Fruit fly (Drosophila melanogaster): ENCODE results near the gene acs.

acs gene

DNA sequence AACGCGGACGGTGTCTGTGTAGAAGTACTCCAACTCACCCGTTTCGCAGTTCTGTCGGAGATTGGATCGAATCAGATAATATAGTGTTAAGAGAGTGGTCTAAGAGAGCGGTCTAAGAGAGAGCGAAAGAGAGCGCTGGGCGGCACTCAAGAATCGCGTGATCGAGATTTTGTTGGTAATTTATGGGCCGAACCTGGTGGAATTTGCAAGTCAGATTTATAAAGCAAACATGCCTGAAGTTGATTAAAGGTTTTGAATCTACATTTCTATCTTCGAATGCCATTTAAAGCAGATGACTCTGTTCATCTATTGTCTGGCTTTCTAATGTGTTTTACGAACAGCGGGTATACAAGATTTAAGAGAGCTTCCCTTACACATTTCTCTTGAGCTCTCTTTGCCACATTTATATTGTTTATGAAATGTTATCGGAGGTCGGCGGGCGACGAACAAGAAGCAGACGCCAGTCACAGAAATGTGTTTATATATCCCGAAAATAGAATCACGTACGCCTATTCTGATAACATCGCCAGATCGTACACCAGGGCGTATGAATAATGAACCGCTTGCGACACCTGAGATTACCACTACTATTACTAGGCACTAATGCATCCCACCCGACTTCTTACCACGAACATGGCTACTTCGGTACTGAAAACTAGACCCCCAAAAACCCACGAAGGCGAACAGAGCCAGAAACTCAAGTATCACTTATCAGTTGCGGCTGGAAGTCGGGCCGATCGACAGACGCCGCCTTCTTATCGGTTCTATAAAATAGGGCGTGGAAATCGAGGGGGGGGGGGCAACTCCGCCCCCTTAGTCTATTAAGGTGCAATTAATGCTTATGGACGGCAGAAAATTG is 3.8 kb upstream of the acs start (continued):
- TF ChIP-seq CG2678 (tag; optimal IDR thresholded peaks at IDR 0.05) (no peak), Myb (GFP tag; optimal IDR thresholded peaks at IDR 0.05) (no peak), sug (tag; optimal IDR thresholded peaks at IDR 0.05) (peak; percentile 94), slbo (GFP tag; IDR thresholded peaks at IDR 0.05) (0 out of 2 replicates have a peak, but pooled peaks have one; percentile 19), pum (GFP tag; optimal IDR thresholded peaks at IDR 0.05) (no peak), CG33557 (GFP tag; optimal IDR thresholded peaks at IDR 0.05) (no peak), CG14667 (GFP tag; IDR thresholded peaks at IDR 0.05) (no peak), inv (GFP tag; IDR thresholded peaks at IDR 0.05; ENCODE audit: partially characterized antibody) (no peak), ems (GFP tag; optimal IDR thresholded peaks at IDR 0.05) (no peak), CG3163 (GFP tag; optimal IDR thresholded peaks at IDR 0.05) (peak; percentile 97), Bgb (GFP tag; IDR thresholded peaks at IDR 0.05; ENCODE audit: partially characterized antibody) (peak; percentile 36; the same call in 1 of the 2 replicates), Med (GFP tag) (peak; percentile 70), CG12769 (tag; optimal IDR thresholded peaks at IDR 0.05) (peak; percentile 74), CG30020 (tag; optimal IDR thresholded peaks at IDR 0.05) (no peak), E2f2 (GFP tag; IDR thresholded peaks at IDR 0.05) (no peak), TFAM (GFP tag; optimal IDR thresholded peaks at IDR 0.05) (no peak), ind (GFP tag; optimal IDR thresholded peaks at IDR 0.05) (no peak), CG42726 (GFP tag; IDR thresholded peaks at IDR 0.05; ENCODE audit: partially characterized antibody) (no peak), grau (tag; optimal IDR thresholded peaks at IDR 0.05) (no peak), cwo (GFP tag; optimal IDR thresholded peaks at IDR 0.05) (peak; percentile 71), her (GFP tag; optimal IDR thresholded peaks at IDR 0.05) (no peak), CG32532 (GFP tag; IDR thresholded peaks at IDR 0.05) (no peak), row (GFP tag; IDR thresholded peaks at IDR 0.05) (no peak), CG18599 (GFP tag; optimal IDR thresholded peaks at IDR 0.05) (no peak), CG1603 (tag; optimal IDR thresholded peaks at IDR 0.05) (no peak), CG13894 (tag; optimal IDR thresholded peaks at IDR 0.05) (peak; percentile 43), MTF-1 (GFP tag; optimal IDR thresholded peaks at IDR 0.05; ENCODE audit: borderline replicate concordance) (no peak), CG7987 (GFP tag; optimal IDR thresholded peaks at IDR 0.05) (peak; percentile 74), tio (GFP tag; optimal IDR thresholded peaks at IDR 0.05) (no peak), nom (GFP tag; optimal IDR thresholded peaks at IDR 0.05) (peak; percentile 40), CG4617 (GFP tag; optimal IDR thresholded peaks at IDR 0.05; ENCODE audit: borderline replicate concordance) (no peak), luna (GFP tag; optimal IDR thresholded peaks at IDR 0.05) (no peak), Drgx (GFP tag; IDR thresholded peaks at IDR 0.05) (no peak), cato (GFP tag; optimal IDR thresholded peaks at IDR 0.05; ENCODE audit: borderline replicate concordance) (no peak), Ets65A (GFP tag) (no peak), Adf1 (GFP tag; IDR thresholded peaks at IDR 0.05) (peak; percentile 9; the same call in 1 of the 2 replicates), sob (GFP tag; IDR thresholded peaks at IDR 0.05) (peak; percentile 17; the same call in 1 of the 2 replicates), amos (GFP tag; IDR thresholded peaks at IDR 0.05; ENCODE audit: partially characterized antibody) (no peak), CG10543 (GFP tag; optimal IDR thresholded peaks at IDR 0.05) (peak; percentile 91), CG8944 (GFP tag; optimal IDR thresholded peaks at IDR 0.05) (no peak), seq (GFP tag; IDR thresholded peaks at IDR 0.05) (no peak), CG2129 (GFP tag; IDR thresholded peaks at IDR 0.05; ENCODE audit: partially characterized antibody) (no peak), Stat92E (GFP tag; optimal IDR thresholded peaks at IDR 0.05) (no peak), crol (GFP tag; IDR thresholded peaks at IDR 0.05) (peak; percentile 61; the same call in 1 of the 2 replicates), GATAe (GFP tag; conservative IDR thresholded peaks at IDR 0.05) (peak; percentile 38; the same call in 1 of the 2 replicates), CG11696 (GFP tag; IDR thresholded peaks at IDR 0.05) (0 out of 2 replicates have a peak, but pooled peaks have one; percentile 8), CG8765 (GFP tag; IDR thresholded peaks at IDR 0.05) (no peak), sens (GFP tag) (no peak)

All from whole organism, embryonic.